Fruit fly (Drosophila melanogaster) whole organism, prepupa: Measurements from ENCODE around the gene dbr.
A peak's percentile ranks its signal among the peaks of the same experiment; 100 is the strongest.

Experiments
- Blimp-1 ChIP-seq: fragments of 200-800 bp; sonication (Bioruptor generic); optimal IDR thresholded peaks from 3 replicates; lab custom pipeline; 2017; ENCODE audit warnings: missing biosample characterization, missing genetic modification characterization, mild to moderate bottlenecking, moderate library complexity, missing genetic modification reagents
- CG11294 ChIP-seq: fragments of 200-800 bp; sonication (Bioruptor generic); IDR thresholded peaks from 2 replicates; pipeline ENCODE4 v1.3.6; 2022; ENCODE audit warnings: missing biosample characterization, missing genetic modification characterization
- CG15336 ChIP-seq: fragments of 200-800 bp; sonication (Bioruptor generic); IDR thresholded peaks from 2 replicates; pipeline ENCODE4 v1.3.6; 2022; ENCODE audit warnings: missing biosample characterization, missing genetic modification characterization
- CG16779 ChIP-seq: fragments of 200-800 bp; sonication (Bioruptor generic); optimal IDR thresholded peaks from 3 replicates; lab custom pipeline; 2017; ENCODE audit warnings: missing biosample characterization, mild to moderate bottlenecking, missing genetic modification characterization
- CG3032 ChIP-seq: fragments of 200-800 bp; optimal IDR thresholded peaks from 2 replicates; lab custom pipeline; 2019; ENCODE audit warnings: missing biosample characterization, mild to moderate bottlenecking, missing genetic modification characterization, moderate library complexity
- CG34406 ChIP-seq: fragments of 200-800 bp; sonication (Bioruptor generic); optimal IDR thresholded peaks from 3 replicates; lab custom pipeline; 2016; ENCODE audit warnings: missing biosample characterization, missing genetic modification characterization
- CG3919 ChIP-seq: fragments of 200-800 bp; sonication (Bioruptor generic); optimal IDR thresholded peaks from 3 replicates; lab custom pipeline; 2016; ENCODE audit warnings: missing biosample characterization, missing genetic modification characterization
- CG6792 ChIP-seq: fragments of 200-800 bp; sonication (Bioruptor generic); optimal IDR thresholded peaks from 3 replicates; lab custom pipeline; 2016; ENCODE audit warnings: missing biosample characterization, missing genetic modification characterization
- CG6808 ChIP-seq: fragments of 200-800 bp; sonication (Bioruptor generic); optimal IDR thresholded peaks from 3 replicates; lab custom pipeline; 2017; ENCODE audit warnings: missing biosample characterization, missing genetic modification characterization, mild to moderate bottlenecking, moderate library complexity, missing genetic modification reagents
- CG6854 ChIP-seq: fragments of 200-800 bp; sonication (Bioruptor generic); optimal IDR thresholded peaks from 2 replicates; lab custom pipeline; 2017; ENCODE audit warnings: missing biosample characterization, mild to moderate bottlenecking, missing genetic modification characterization
- CG7368 ChIP-seq: fragments of 200-800 bp; sonication (Bioruptor generic); optimal IDR thresholded peaks from 3 replicates; lab custom pipeline; 2016; ENCODE audit warnings: missing biosample characterization, missing genetic modification characterization
- CG8119 ChIP-seq: fragments of 200-800 bp; sonication (Bioruptor generic); IDR thresholded peaks from 3 replicates; pipeline ENCODE4 v1.3.6; 2022; ENCODE audit warnings: missing biosample characterization, missing genetic modification characterization
- CG9139 ChIP-seq: fragments of 200-800 bp; sonication (Bioruptor generic); optimal IDR thresholded peaks from 3 replicates; lab custom pipeline; 2017; ENCODE audit warnings: missing biosample characterization, mild to moderate bottlenecking, missing genetic modification characterization
- Eip75B ChIP-seq: fragments of 200-800 bp; sonication (Bioruptor generic); optimal IDR thresholded peaks from 3 replicates; lab custom pipeline; 2016; ENCODE audit warnings: missing biosample characterization, missing genetic modification characterization
- Eip78C ChIP-seq: fragments of 200-800 bp; sonication (Bioruptor generic); peaks from one replicate; lab custom pipeline; 2016; ENCODE audit warnings: missing biosample characterization, missing genetic modification characterization
- Ets96B ChIP-seq: fragments of 200-800 bp; optimal IDR thresholded peaks from 2 replicates; lab custom pipeline; 2019; ENCODE audit warnings: missing biosample characterization, mild to moderate bottlenecking, missing genetic modification characterization, moderate library complexity
- Hr4 ChIP-seq: fragments of 200-800 bp; sonication (Bioruptor generic); optimal IDR thresholded peaks from 3 replicates; lab custom pipeline; 2016; ENCODE audit warnings: missing biosample characterization, missing genetic modification characterization
- Met ChIP-seq: fragments of 200-800 bp; sonication (Bioruptor generic); optimal IDR thresholded peaks from 3 replicates; lab custom pipeline; 2016; ENCODE audit warnings: missing biosample characterization, missing genetic modification characterization
- Sox102F ChIP-seq: fragments of 200-800 bp; sonication (Bioruptor generic); optimal IDR thresholded peaks from 2 replicates; lab custom pipeline; 2016; ENCODE audit warnings: missing biosample characterization, mild to moderate bottlenecking, missing genetic modification characterization
- Sox14 ChIP-seq: fragments of 200-800 bp; sonication (Bioruptor generic); optimal IDR thresholded peaks from 3 replicates; lab custom pipeline; 2016; ENCODE audit warnings: missing biosample characterization, missing genetic modification characterization
- fd59A ChIP-seq: fragments of 200-800 bp; sonication (Bioruptor generic); optimal IDR thresholded peaks from 2 replicates; lab custom pipeline; 2017; ENCODE audit warnings: missing biosample characterization, mild to moderate bottlenecking, missing genetic modification characterization, missing genetic modification reagents
- fd85E ChIP-seq: fragments of 200-800 bp; sonication (Bioruptor generic); optimal IDR thresholded peaks from 3 replicates; lab custom pipeline; 2016; ENCODE audit warnings: missing biosample characterization, missing genetic modification characterization
- fkh ChIP-seq: fragments of 200-800 bp; sonication (Bioruptor generic); optimal IDR thresholded peaks from 3 replicates; lab custom pipeline; 2017; ENCODE audit warnings: missing biosample characterization, mild to moderate bottlenecking, missing genetic modification characterization, moderate library complexity
- lz ChIP-seq: fragments of 200-800 bp; sonication (Bioruptor generic); optimal IDR thresholded peaks from 3 replicates; lab custom pipeline; 2016; ENCODE audit warnings: missing biosample characterization, missing genetic modification characterization
- net ChIP-seq: fragments of 200-800 bp; sonication (Bioruptor generic); optimal IDR thresholded peaks from 3 replicates; lab custom pipeline; 2016; ENCODE audit warnings: missing biosample characterization, missing genetic modification characterization
- pdm3 ChIP-seq: fragments of 200-800 bp; sonication (Bioruptor generic); optimal IDR thresholded peaks from 3 replicates; lab custom pipeline; 2016; ENCODE audit warnings: missing biosample characterization, missing genetic modification characterization
- ss ChIP-seq, 2 experiments: fragments of 200-800 bp; sonication (Bioruptor generic); optimal IDR thresholded peaks; 2 replicates in 1 of 2; 3 replicates in 1 of 2; lab custom pipeline; 2017 to 2018; ENCODE audit warnings: mild to moderate bottlenecking in 2 of 2, missing biosample characterization in 2 of 2, missing genetic modification characterization in 2 of 2, moderate library complexity in 1 of 2
- svp ChIP-seq: fragments of 200-800 bp; sonication (Bioruptor generic); peaks from one replicate; lab custom pipeline; 2016; ENCODE audit warnings: missing biosample characterization, missing genetic modification characterization
- topi ChIP-seq: fragments of 200-800 bp; sonication (Bioruptor generic); optimal IDR thresholded peaks from 3 replicates; lab custom pipeline; 2016; ENCODE audit warnings: missing biosample characterization, missing genetic modification characterization
- vri ChIP-seq: fragments of 200-800 bp; sonication (Bioruptor generic); optimal IDR thresholded peaks from 3 replicates; lab custom pipeline; 2016; ENCODE audit warnings: missing biosample characterization, mild to moderate bottlenecking, missing genetic modification characterization

The dbr gene

dm6 chr2L:73760-74388, 7.6 kb downstream of the dbr start:
- TF ChIP-seq CG34406 (no peak), Eip78C (GFP tag; lab: Kevin White, UChicago) (peak; percentile 79), lz (GFP tag; lab: Kevin White, UChicago) (no peak), pdm3 (GFP tag; lab: Kevin White, UChicago) (no peak), CG6808 (GFP tag; lab: Kevin White, UChicago) (peak; percentile 12), svp (GFP tag; lab: Kevin White, UChicago) (peak; percentile 79), CG6854 (no peak), topi (GFP tag; lab: Kevin White, UChicago) (no peak), fkh (GFP tag; lab: Kevin White, UChicago) (peak; percentile 58), Ets96B (tag; lab: Kevin White, UChicago) (no peak), CG7368 (GFP tag; lab: Kevin White, UChicago) (no peak), ss (GFP tag; optimal IDR thresholded peaks at IDR 0.05; lab: Kevin White, UChicago) (peak in 1 of 2 experiments; percentile 18)

- TF ChIP-seq CG11294 (GFP tag; lab: Robert Waterston, UW) (no peak), CG8119 (no peak), pdm3 (GFP tag; lab: Kevin White, UChicago) (no peak), Sox14 (GFP tag; lab: Kevin White, UChicago) (no peak), Met (no peak), Blimp-1 (GFP tag; lab: Kevin White, UChicago) (no peak), CG3032 (tag; lab: Kevin White, UChicago) (no peak), net (GFP tag; lab: Kevin White, UChicago) (no peak), CG16779 (tag; lab: Kevin White, UChicago) (no peak), CG15336 (GFP tag; lab: Robert Waterston, UW) (no peak)
Observed at dm6 chr2L:76048-76447, 9.8 kb downstream of the dbr start, which contains the start of gene CG11374. Gene CG11374, plus strand, starts transcription at chr2L:76348.

dm6 chr2L:78828-79227, 12.5 kb downstream of the dbr start:
- TF ChIP-seq fd59A, result no peak
- peak; percentile 69 for TF ChIP-seq Eip78C (GFP tag; lab: Kevin White, UChicago)
- no peak for TF ChIP-seq fkh (GFP tag; lab: Kevin White, UChicago)
- no peak for TF ChIP-seq CG34406
- no peak for TF ChIP-seq CG11294 (GFP tag; lab: Robert Waterston, UW)
- TF ChIP-seq CG9139 (GFP tag; lab: Kevin White, UChicago), result no peak

- TF ChIP-seq Sox14 (GFP tag; lab: Kevin White, UChicago) (no peak), Hr4 (GFP tag; lab: Kevin White, UChicago) (no peak), Met (no peak), fd85E (no peak), CG6808 (GFP tag; lab: Kevin White, UChicago) (no peak), Eip78C (GFP tag; lab: Kevin White, UChicago) (peak; percentile 0), Sox102F (GFP tag; lab: Kevin White, UChicago) (no peak), CG34406 (no peak), vri (GFP tag; lab: Kevin White, UChicago) (peak; percentile 68), fkh (GFP tag; lab: Kevin White, UChicago) (peak; percentile 91)
Observed at dm6 chr2L:81198-81597, 14.9 kb downstream of the dbr start.

- peak; percentile 41 for TF ChIP-seq vri (GFP tag; lab: Kevin White, UChicago)
- no peak for TF ChIP-seq CG3919
Observed at dm6 chr2L:82080-82479, 15.8 kb downstream of the dbr start.

dm6 chr2L:85099-85498, 18.8 kb downstream of the dbr start:
- TF ChIP-seq fkh (GFP tag; lab: Kevin White, UChicago) (peak; percentile 82), CG6792 (GFP tag; lab: Kevin White, UChicago) (no peak), Eip75B (no peak), Ets96B (tag; lab: Kevin White, UChicago) (no peak), ss (GFP tag; optimal IDR thresholded peaks at IDR 0.05; lab: Kevin White, UChicago) (no peak)
